Worm (Caenorhabditis elegans): ENCODE results near the gene M04C3.2.

M04C3.2 gene

DNA sequence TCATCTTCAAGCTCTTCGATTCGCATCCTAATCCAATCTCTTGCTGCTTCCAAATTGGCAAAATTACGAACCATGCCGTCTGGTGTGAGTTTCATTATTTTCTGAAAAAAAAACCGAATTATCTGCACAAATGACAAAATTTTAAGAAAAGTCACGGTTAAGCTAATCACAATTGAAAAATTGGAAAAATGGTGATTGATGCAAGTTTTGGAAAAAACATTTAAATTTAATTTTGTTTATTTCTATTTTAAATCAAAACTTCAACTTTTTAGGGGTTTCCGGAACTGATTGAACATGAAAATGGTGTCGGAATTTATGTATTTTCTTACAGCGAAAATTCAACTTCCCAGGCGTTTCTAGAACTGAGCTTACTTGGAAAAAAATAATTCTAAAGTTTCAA, 45.9 kb downstream of the M04C3.2 start, which contains the start of gene C25F9.12:
Gene C25F9.12, minus strand, starts transcription at position 101 of the 400 bp plus-strand sequence.
- TF ChIP-seq attf-3 (GFP tag; conservative IDR thresholded peaks at IDR 0.05) (no peak), ceh-27 (GFP tag; optimal IDR thresholded peaks at IDR 0.05) (no peak), fkh-3 (tag; optimal IDR thresholded peaks at IDR 0.05) (no peak), cebp-1 (GFP tag; IDR thresholded peaks at IDR 0.05) (no peak), cebp-1 (tag; optimal IDR thresholded peaks at IDR 0.05) (no peak), cebp-2 (GFP tag; IDR thresholded peaks at IDR 0.05) (no peak), F49E8.2 (tag; optimal IDR thresholded peaks at IDR 0.05; ENCODE audit: insufficient read depth) (no peak), ztf-22 (GFP tag; optimal IDR thresholded peaks at IDR 0.05) (no peak), C17E4.6 (GFP tag; IDR thresholded peaks at IDR 0.05) (no peak), Y56A3A.18 (GFP tag; IDR thresholded peaks at IDR 0.05) (no peak), dpl-1 (GFP tag; optimal IDR thresholded peaks at IDR 0.05) (no peak), mxl-1 (tag; optimal IDR thresholded peaks at IDR 0.05) (no peak), lag-1 (GFP tag; IDR thresholded peaks at IDR 0.05) (no peak), hlh-12 (tag; optimal IDR thresholded peaks at IDR 0.05) (no peak), ceh-40 (GFP tag; IDR thresholded peaks at IDR 0.05) (no peak), zfh-2 (GFP tag; conservative IDR thresholded peaks at IDR 0.05) (no peak), efl-1 (GFP tag; optimal IDR thresholded peaks at IDR 0.05) (no peak), zim-3 (tag; optimal IDR thresholded peaks at IDR 0.05) (no peak)

DNA sequence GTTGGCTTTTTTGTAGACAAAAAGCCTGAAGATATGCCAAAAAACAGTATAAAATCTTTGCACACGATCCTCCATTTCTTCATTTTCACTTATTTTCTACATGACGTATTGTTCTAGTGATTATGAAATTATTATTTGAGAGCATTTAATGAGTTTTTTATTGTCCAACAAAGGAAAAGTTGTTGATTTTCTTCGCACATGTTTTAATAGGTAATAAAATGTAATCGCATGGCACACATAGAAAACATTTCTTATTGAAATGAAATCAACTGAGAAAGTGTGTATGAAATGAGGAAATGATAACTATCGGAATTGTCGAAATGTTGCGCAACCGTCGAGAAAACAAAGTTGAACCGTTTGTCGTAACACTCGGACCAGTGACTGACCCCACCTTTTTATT, 47.3 kb downstream of the M04C3.2 start:
- TF ChIP-seq attf-6 (GFP tag; IDR thresholded peaks at IDR 0.05), result no peak
- TF ChIP-seq nfyb-1 (GFP tag; IDR thresholded peaks at IDR 0.05), result 0 out of 2 replicates have a peak, but pooled peaks have one; percentile 8
- TF ChIP-seq cebp-1 (GFP tag; IDR thresholded peaks at IDR 0.05), result peak; percentile 40; the same call in 1 of the 2 replicates
- peak; percentile 49 for TF ChIP-seq cebp-1 (tag; optimal IDR thresholded peaks at IDR 0.05)

DNA sequence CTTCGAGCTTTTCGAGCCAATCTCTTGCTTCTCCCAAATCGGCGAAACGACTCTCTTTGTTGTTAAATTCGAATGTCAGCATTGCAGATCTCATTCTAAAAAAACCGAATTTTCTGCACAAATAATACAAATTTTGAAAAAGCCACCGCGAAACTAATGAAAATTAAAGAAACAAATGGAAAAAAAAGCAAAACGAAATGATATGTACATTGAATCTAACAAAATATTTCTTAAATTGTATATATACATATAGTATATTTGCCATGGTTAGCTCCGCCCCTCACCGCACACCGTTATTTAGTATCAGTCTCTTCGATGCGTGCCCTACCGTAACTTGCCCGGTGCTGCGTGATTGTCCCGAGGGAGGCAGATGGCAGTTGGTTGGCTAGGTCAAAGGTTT, 48.1 kb downstream of the M04C3.2 start, which contains the start of gene srw-86:
Gene srw-86, minus strand, starts transcription at position 101 of the 400 bp plus-strand sequence.
- TF ChIP-seq attf-3 (GFP tag; conservative IDR thresholded peaks at IDR 0.05) (no peak), F37B4.10 (GFP tag; IDR thresholded peaks at IDR 0.05) (no peak), nfya-2 (GFP tag; IDR thresholded peaks at IDR 0.05) (no peak), pha-4 (tag; optimal IDR thresholded peaks at IDR 0.05) (no peak)

DNA sequence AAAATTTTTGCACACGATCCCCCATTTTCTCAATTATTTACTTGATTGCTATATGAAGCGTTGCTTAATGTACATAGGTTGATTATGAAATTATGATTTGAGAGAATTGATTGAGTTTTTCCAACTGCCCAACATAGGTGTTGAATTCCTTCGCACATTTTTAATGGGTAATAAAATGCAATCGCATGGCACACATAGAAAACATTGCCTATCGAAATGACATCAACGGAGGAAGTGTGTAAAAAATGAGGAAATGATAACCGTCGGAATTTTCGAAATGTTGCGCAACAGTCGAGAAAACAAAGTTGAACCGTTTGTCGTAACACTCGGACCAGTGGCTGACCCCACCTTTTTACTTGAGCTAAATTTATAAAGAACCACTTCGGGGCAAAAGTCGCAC, 49.4 kb downstream of the M04C3.2 start:
- TF ChIP-seq cebp-1 (GFP tag; IDR thresholded peaks at IDR 0.05) (peak; percentile 50; the same call in 1 of the 2 replicates), cebp-1 (tag; optimal IDR thresholded peaks at IDR 0.05) (peak; percentile 42)

DNA sequence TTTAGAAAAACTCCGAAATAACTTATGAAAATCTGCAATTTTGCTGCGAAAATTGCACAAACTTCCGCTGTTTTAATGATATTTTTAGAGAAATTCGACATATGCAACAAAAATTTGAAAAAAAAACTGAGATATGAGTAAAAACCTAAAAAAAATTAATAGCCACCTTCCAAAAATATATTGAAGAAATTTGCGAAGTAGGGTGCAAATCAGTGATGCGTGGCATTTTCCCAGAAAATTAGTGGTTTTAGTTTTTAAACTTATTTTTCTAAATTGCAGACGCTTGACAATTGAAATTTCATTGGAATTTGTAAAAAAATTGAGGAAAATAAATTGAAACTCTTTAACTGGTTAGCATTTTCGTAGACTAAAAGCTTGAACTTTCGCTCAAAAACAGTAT, 49.8 kb downstream of the M04C3.2 start, which contains the start of gene C25F9.13:
Gene C25F9.13, minus strand, starts transcription at position 101 of the 400 bp plus-strand sequence.
- TF ChIP-seq sea-2 (GFP tag; IDR thresholded peaks at IDR 0.05), result no peak
- TF ChIP-seq lin-54 (GFP tag; optimal IDR thresholded peaks at IDR 0.05), result no peak
- TF ChIP-seq bed-2 (GFP tag; IDR thresholded peaks at IDR 0.05), result no peak
- no peak for TF ChIP-seq atf-7 (tag; optimal IDR thresholded peaks at IDR 0.05)
- TF ChIP-seq sptf-2 (GFP tag; optimal IDR thresholded peaks at IDR 0.05), result no peak
- no peak for TF ChIP-seq ceh-40 (GFP tag; IDR thresholded peaks at IDR 0.05)
- no peak for TF ChIP-seq ccch-3 (GFP tag; optimal IDR thresholded peaks at IDR 0.05)
- no peak for TF ChIP-seq Y79H2A.3 (GFP tag; conservative IDR thresholded peaks at IDR 0.05)
- no peak for TF ChIP-seq snpc-4 (GFP tag; optimal IDR thresholded peaks at IDR 0.05)
- TF ChIP-seq snpc-4 (tag; optimal IDR thresholded peaks at IDR 0.05), result no peak
- no peak for TF ChIP-seq lsl-1 (GFP tag; optimal IDR thresholded peaks at IDR 0.05)
- TF ChIP-seq unc-62 (GFP tag; optimal IDR thresholded peaks at IDR 0.05), result no peak
- no peak for TF ChIP-seq dox-1 (GFP tag; IDR thresholded peaks at IDR 0.05)
- TF ChIP-seq aptf-2 (GFP tag; conservative IDR thresholded peaks at IDR 0.05), result no peak
- TF ChIP-seq B0035.1 (tag; optimal IDR thresholded peaks at IDR 0.05), result no peak
- TF ChIP-seq T26A5.8 (tag; optimal IDR thresholded peaks at IDR 0.05), result no peak
- TF ChIP-seq fkh-3 (tag; optimal IDR thresholded peaks at IDR 0.05), result no peak
- TF ChIP-seq rec-8 (tag; optimal IDR thresholded peaks at IDR 0.05), result no peak
- no peak for TF ChIP-seq lag-1 (GFP tag; IDR thresholded peaks at IDR 0.05)

Data from whole organism, young adult.